Fruit fly (Drosophila melanogaster): ENCODE results near the gene CG33648.

CG33648 gene

DNA sequence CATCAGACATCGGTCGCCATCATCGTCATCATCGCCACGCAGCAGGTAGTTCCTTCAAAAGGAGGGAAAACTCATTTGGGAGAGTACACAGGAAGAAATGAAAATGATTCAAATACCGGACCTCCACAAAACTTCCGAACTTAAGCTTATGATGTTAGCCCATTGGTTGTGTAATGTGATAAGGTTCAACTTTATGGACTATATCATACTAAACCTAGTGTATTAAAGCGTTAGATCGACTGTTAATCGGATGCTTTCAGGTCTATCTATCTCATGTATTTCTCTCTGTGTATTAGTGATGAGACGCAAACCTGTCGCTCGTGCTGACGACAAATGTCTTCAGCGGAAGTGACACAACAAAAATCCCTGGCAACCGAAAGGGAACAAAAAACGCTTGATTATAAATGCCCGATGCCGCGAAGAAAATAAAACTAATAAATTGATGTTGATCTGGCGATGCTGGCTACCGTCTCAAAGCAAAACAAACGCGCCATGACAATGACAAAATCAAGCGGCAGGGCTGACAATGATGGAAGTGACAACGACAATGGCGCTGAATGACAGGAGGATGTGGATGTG lies 11.2 kb upstream of the CG33648 start (continued):
- peak; percentile 70 for TF ChIP-seq Blimp-1 (GFP tag; optimal IDR thresholded peaks at IDR 0.05)
- peak; percentile 41 for TF ChIP-seq CG3407 (GFP tag; optimal IDR thresholded peaks at IDR 0.05)
- TF ChIP-seq CG30403 (GFP tag; optimal IDR thresholded peaks at IDR 0.05), result peak; percentile 67
- TF ChIP-seq Bteb2 (GFP tag; optimal IDR thresholded peaks at IDR 0.05), result peak; percentile 34
- TF ChIP-seq Stat92E (GFP tag; optimal IDR thresholded peaks at IDR 0.05), result peak in 1 of 3 experiments; percentile 18
- TF ChIP-seq E2f1 (GFP tag; IDR thresholded peaks at IDR 0.05), result peak; percentile 53
- peak; percentile 63 for TF ChIP-seq CG18764 (GFP tag; optimal IDR thresholded peaks at IDR 0.05)
- TF ChIP-seq CG14860 (GFP tag; IDR thresholded peaks at IDR 0.05; ENCODE audit: partially characterized antibody), result no peak
- TF ChIP-seq run (tag; optimal IDR thresholded peaks at IDR 0.05), result no peak
- TF ChIP-seq CG14014 (GFP tag; IDR thresholded peaks at IDR 0.05), result no peak
- TF ChIP-seq dan (GFP tag; IDR thresholded peaks at IDR 0.05), result peak; percentile 82; the same call in 1 of the 2 replicates
- TF ChIP-seq ato (GFP tag; IDR thresholded peaks at IDR 0.05; ENCODE audit: partially characterized antibody), result no peak
- TF ChIP-seq ham (GFP tag; IDR thresholded peaks at IDR 0.05), result no peak
- TF ChIP-seq zf30C (GFP tag; optimal IDR thresholded peaks at IDR 0.05), result peak; percentile 96
- no peak for TF ChIP-seq GATAe (GFP tag; conservative IDR thresholded peaks at IDR 0.05)
- TF ChIP-seq CG42726 (GFP tag; IDR thresholded peaks at IDR 0.05; ENCODE audit: partially characterized antibody), result no peak
- TF ChIP-seq bowl (GFP tag; IDR thresholded peaks at IDR 0.05), result no peak
- peak; percentile 78 for TF ChIP-seq CG33557 (GFP tag; optimal IDR thresholded peaks at IDR 0.05)
- TF ChIP-seq Pdp1 (GFP tag; optimal IDR thresholded peaks at IDR 0.05), result peak; percentile 85 to 87
- TF ChIP-seq chn (GFP tag; optimal IDR thresholded peaks at IDR 0.05), result peak; percentile 88
- TF ChIP-seq pfk (GFP tag; optimal IDR thresholded peaks at IDR 0.05), result no peak
- TF ChIP-seq CG10321 (GFP tag; IDR thresholded peaks at IDR 0.05), result no peak
- no peak for TF ChIP-seq CG4730 (GFP tag; IDR thresholded peaks at IDR 0.05)
- peak; percentile 67 for TF ChIP-seq CG4854 (GFP tag; optimal IDR thresholded peaks at IDR 0.05)
- no peak for TF ChIP-seq Nf-YC (tag; optimal IDR thresholded peaks at IDR 0.05)
- peak; percentile 28 for TF ChIP-seq Hmr (GFP tag; optimal IDR thresholded peaks at IDR 0.05)
- peak; percentile 66 for TF ChIP-seq lmd (GFP tag; IDR thresholded peaks at IDR 0.05)
- TF ChIP-seq Hr39 (optimal IDR thresholded peaks at IDR 0.05), result no peak
- TF ChIP-seq her (GFP tag; optimal IDR thresholded peaks at IDR 0.05), result peak; percentile 71
- no peak for TF ChIP-seq CG3995 (GFP tag; optimal IDR thresholded peaks at IDR 0.05)
- no peak for TF ChIP-seq CG11456 (GFP tag; IDR thresholded peaks at IDR 0.05)
- peak; percentile 54 for TF ChIP-seq vfl (GFP tag; optimal IDR thresholded peaks at IDR 0.05)
- peak; percentile 35; the same call in 1 of the 2 replicates for TF ChIP-seq Rfx (GFP tag; IDR thresholded peaks at IDR 0.05)
- TF ChIP-seq stwl (tag; optimal IDR thresholded peaks at IDR 0.05), result peak; percentile 51
- 0 out of 2 replicates have a peak, but pooled peaks have one; percentile 40 for TF ChIP-seq CG32767 (GFP tag; IDR thresholded peaks at IDR 0.05)
- TF ChIP-seq HLHmδ (GFP tag; optimal IDR thresholded peaks at IDR 0.05), result no peak
- TF ChIP-seq lola (GFP tag; optimal IDR thresholded peaks at IDR 0.05), result peak in 1 of 3 experiments; percentile 92
- TF ChIP-seq odd (GFP tag; optimal IDR thresholded peaks at IDR 0.05), result peak; percentile 55
- peak; percentile 82 for TF ChIP-seq CG12219 (GFP tag; optimal IDR thresholded peaks at IDR 0.05)
- TF ChIP-seq CG9797 (GFP tag; optimal IDR thresholded peaks at IDR 0.05), result no peak
- peak; percentile 83 for TF ChIP-seq unpg (GFP tag; optimal IDR thresholded peaks at IDR 0.05)
- TF ChIP-seq CG6654 (GFP tag; optimal IDR thresholded peaks at IDR 0.05), result peak; percentile 36
- no peak for TF ChIP-seq hkb (optimal IDR thresholded peaks at IDR 0.05)
- peak; percentile 70 for TF ChIP-seq hkb (GFP tag; IDR thresholded peaks at IDR 0.05)
- TF ChIP-seq CG3163 (GFP tag; optimal IDR thresholded peaks at IDR 0.05), result peak; percentile 59
- peak; percentile 29 for TF ChIP-seq CG18476 (GFP tag; optimal IDR thresholded peaks at IDR 0.05)
- TF ChIP-seq dysf (GFP tag; IDR thresholded peaks at IDR 0.05), result peak; percentile 64; the same call in 2 of the 3 replicates
- peak; percentile 80 for TF ChIP-seq row (GFP tag; IDR thresholded peaks at IDR 0.05)
- no peak for TF ChIP-seq gfzf (GFP tag; optimal IDR thresholded peaks at IDR 0.05)
- peak; percentile 80 for TF ChIP-seq Antp (GFP tag; optimal IDR thresholded peaks at IDR 0.05)

Measured in whole organism, embryonic.